Fruit fly (Drosophila melanogaster): Measurements from ENCODE around the gene pins.

The pins gene

dm6 chr3R:27581890-27582487 is 651 bp upstream of the pins start, which contains the start of gene wdb (continued):
- peak; percentile 83 for TF ChIP-seq Atf3 (GFP tag; optimal IDR thresholded peaks at IDR 0.05)
- TF ChIP-seq caup (GFP tag; optimal IDR thresholded peaks at IDR 0.05; ENCODE audit: severe bottlenecking): no peak
- peak; percentile 52; the same call in 2 of the 3 replicates for TF ChIP-seq CG11093 (GFP tag; IDR thresholded peaks at IDR 0.05)
- TF ChIP-seq CG32532 (GFP tag; IDR thresholded peaks at IDR 0.05): no peak
- TF ChIP-seq CG18476 (GFP tag; optimal IDR thresholded peaks at IDR 0.05): peak; percentile 42
- no peak for TF ChIP-seq danr (GFP tag; IDR thresholded peaks at IDR 0.05)
- TF ChIP-seq twi (tag; optimal IDR thresholded peaks at IDR 0.05): no peak
- peak; percentile 32 for TF ChIP-seq CG9876 (GFP tag; optimal IDR thresholded peaks at IDR 0.05)
- TF ChIP-seq schlank (tag; optimal IDR thresholded peaks at IDR 0.05): peak; percentile 42
- TF ChIP-seq CG11560 (tag; IDR thresholded peaks at IDR 0.05): no peak
- peak; percentile 65 for TF ChIP-seq CG15269 (tag; optimal IDR thresholded peaks at IDR 0.05)
- TF ChIP-seq tio (GFP tag; optimal IDR thresholded peaks at IDR 0.05): no peak
- TF ChIP-seq fd102C (GFP tag; optimal IDR thresholded peaks at IDR 0.05): no peak
- TF ChIP-seq run (tag; optimal IDR thresholded peaks at IDR 0.05): no peak
- no peak for TF ChIP-seq CHES-1-like (GFP tag; optimal IDR thresholded peaks at IDR 0.05)
- no peak for TF ChIP-seq Deaf1 (tag; optimal IDR thresholded peaks at IDR 0.05)
- TF ChIP-seq ERR (GFP tag; optimal IDR thresholded peaks at IDR 0.05): peak; percentile 15
- TF ChIP-seq CG5245 (GFP tag; optimal IDR thresholded peaks at IDR 0.05): peak; percentile 32
- peak; percentile 31 for TF ChIP-seq CG13424 (tag; optimal IDR thresholded peaks at IDR 0.05)
- TF ChIP-seq seq (GFP tag; IDR thresholded peaks at IDR 0.05): no peak
- TF ChIP-seq disco-r (GFP tag; optimal IDR thresholded peaks at IDR 0.05): no peak
- no peak for TF ChIP-seq CG5180 (GFP tag; optimal IDR thresholded peaks at IDR 0.05)
- peak; percentile 26 for TF ChIP-seq jumu (GFP tag; optimal IDR thresholded peaks at IDR 0.05)
- no peak for TF ChIP-seq CG9932 (GFP tag; IDR thresholded peaks at IDR 0.05)
- peak; percentile 18 for TF ChIP-seq fd96Cb (tag; optimal IDR thresholded peaks at IDR 0.05)
- peak; percentile 68 for TF ChIP-seq HLH54F (GFP tag; optimal IDR thresholded peaks at IDR 0.05)
- TF ChIP-seq Gsc (GFP tag; IDR thresholded peaks at IDR 0.05): no peak
- peak; percentile 46 for TF ChIP-seq bab2 (GFP tag; optimal IDR thresholded peaks at IDR 0.05)
- TF ChIP-seq odd (GFP tag; optimal IDR thresholded peaks at IDR 0.05): no peak
- TF ChIP-seq CG6272 (GFP tag; IDR thresholded peaks at IDR 0.05): peak; percentile 33; the same call in 1 of the 2 replicates
- peak; percentile 20 for TF ChIP-seq CG17359 (tag; optimal IDR thresholded peaks at IDR 0.05)
- peak; percentile 34 for TF ChIP-seq CG18619 (GFP tag; optimal IDR thresholded peaks at IDR 0.05)
- TF ChIP-seq PHDP (tag; optimal IDR thresholded peaks at IDR 0.05): no peak
- TF ChIP-seq CG15479 (GFP tag; optimal IDR thresholded peaks at IDR 0.05): no peak
- TF ChIP-seq Opbp (GFP tag; IDR thresholded peaks at IDR 0.05; ENCODE audit: partially characterized antibody): no peak
- TF ChIP-seq CG10267 (tag; optimal IDR thresholded peaks at IDR 0.05): peak; percentile 86
- peak; percentile 65 for TF ChIP-seq Fer3 (tag; optimal IDR thresholded peaks at IDR 0.05)
- no peak for TF ChIP-seq ash1 (GFP tag; optimal IDR thresholded peaks at IDR 0.05)
- no peak for TF ChIP-seq BEAF-32 (GFP tag; optimal IDR thresholded peaks at IDR 0.05)
- no peak for TF ChIP-seq pita (GFP tag; optimal IDR thresholded peaks at IDR 0.05)
- TF ChIP-seq CG2129 (GFP tag; IDR thresholded peaks at IDR 0.05; ENCODE audit: partially characterized antibody): no peak
- no peak for TF ChIP-seq crc (GFP tag; optimal IDR thresholded peaks at IDR 0.05)
- no peak for TF ChIP-seq sr (GFP tag; IDR thresholded peaks at IDR 0.05)
- TF ChIP-seq CG16815 (GFP tag; optimal IDR thresholded peaks at IDR 0.05): peak; percentile 16
- TF ChIP-seq bbx (GFP tag; IDR thresholded peaks at IDR 0.05; ENCODE audit: partially characterized antibody): no peak
- TF ChIP-seq gt (GFP tag; IDR thresholded peaks at IDR 0.05): no peak
- no peak for TF ChIP-seq CG16779 (GFP tag; IDR thresholded peaks at IDR 0.05)
- no peak for TF ChIP-seq Awh (GFP tag; IDR thresholded peaks at IDR 0.05)
- no peak for TF ChIP-seq E2f1 (GFP tag; IDR thresholded peaks at IDR 0.05)
- peak; percentile 25 for TF ChIP-seq CG10654 (GFP tag; optimal IDR thresholded peaks at IDR 0.05)

Measured in whole organism, embryonic.